Worm (Caenorhabditis elegans) whole organism, early embryonic: Measurements from ENCODE around the gene fbxb-34.

Experiments
- aly-1 ChIP-seq: sonication (generic microtip); optimal IDR thresholded peaks from 2 replicates; lab custom pipeline; 2016; ENCODE audit warnings: missing genetic modification characterization, missing compliant biosample characterization
- ama-1 ChIP-seq: fragments of 150-350 bp; optimal IDR thresholded peaks from 2 replicates; lab custom pipeline; 2014
- ceh-36 ChIP-seq: sonication (generic microtip); optimal IDR thresholded peaks from 2 replicates; lab custom pipeline; 2016; ENCODE audit warnings: missing genetic modification characterization, inconsistent platforms, missing compliant biosample characterization
- hmbx-1 ChIP-seq: sonication (generic microtip); optimal IDR thresholded peaks from 2 replicates; lab custom pipeline; 2016; ENCODE audit warnings: mild to moderate bottlenecking, missing genetic modification characterization, missing compliant biosample characterization
- hnd-1 ChIP-seq: sonication (generic microtip); optimal IDR thresholded peaks from 2 replicates; lab custom pipeline; 2016; ENCODE audit warnings: missing genetic modification characterization, missing compliant biosample characterization
- pes-1 ChIP-seq: fragments of 200-800 bp; sonication (Bioruptor generic); IDR thresholded peaks from 2 replicates; pipeline ENCODE4 v1.3.6; 2022; ENCODE audit warnings: missing genetic modification reagents, missing genetic modification characterization, missing compliant biosample characterization
- tra-4 ChIP-seq: sonication (generic microtip); optimal IDR thresholded peaks from 2 replicates; lab custom pipeline; 2017; ENCODE audit warnings: missing genetic modification characterization, missing compliant biosample characterization

DNA sequence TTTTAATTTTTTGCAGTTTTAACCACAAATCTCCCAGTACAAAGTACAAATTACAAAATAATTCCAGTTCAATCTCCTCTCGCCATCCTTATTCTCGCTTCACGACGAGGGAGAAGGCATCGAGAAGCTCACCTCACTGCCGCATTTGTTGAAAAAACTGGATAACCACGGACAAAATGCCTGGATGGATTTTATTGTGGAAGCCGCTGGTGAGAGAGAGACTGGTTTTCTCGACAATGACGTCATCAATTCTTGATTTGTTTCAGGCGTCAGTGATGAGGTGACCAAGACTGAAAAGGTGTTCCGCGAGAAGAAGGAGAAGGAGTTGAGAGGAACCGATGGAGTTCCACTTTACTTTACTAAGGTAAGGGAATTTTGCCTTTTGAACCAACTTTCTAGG lies 38.1 kb upstream of the fbxb-34 start:
- TF ChIP-seq ceh-36 (tag; lab: Kevin White, UChicago), result no peak
- no peak for TF ChIP-seq ama-1 (lab: Kevin White, UChicago)
- no peak for TF ChIP-seq hmbx-1
- TF ChIP-seq aly-1 (tag; lab: Kevin White, UChicago), result no peak
- TF ChIP-seq pes-1 (GFP tag; lab: Robert Waterston, UW), result no peak
- TF ChIP-seq tra-4, result no peak
- no peak for TF ChIP-seq hnd-1 (tag; lab: Kevin White, UChicago)
